Worm (Caenorhabditis elegans): ENCODE results near the gene ZK355.8.

Gene ZK355.8

ce11 chrII:2975561-2976230, 48.1 kb downstream of the ZK355.8 start:
- TF ChIP-seq nhr-11 (tag; optimal IDR thresholded peaks at IDR 0.05) (no peak), snpc-4 (tag; optimal IDR thresholded peaks at IDR 0.05) (no peak), mdl-1 (tag; optimal IDR thresholded peaks at IDR 0.05) (peak in 1 of 2 experiments; percentile 3), blmp-1 (tag; optimal IDR thresholded peaks at IDR 0.05; ENCODE audit: insufficient read depth) (no peak), gmeb-1 (tag; optimal IDR thresholded peaks at IDR 0.05) (peak; percentile 35), nhr-237 (tag; optimal IDR thresholded peaks at IDR 0.05) (no peak), zag-1 (tag; optimal IDR thresholded peaks at IDR 0.05) (no peak), fos-1 (tag; optimal IDR thresholded peaks at IDR 0.05) (peak; percentile 69), ztf-4 (tag; optimal IDR thresholded peaks at IDR 0.05) (no peak), crh-2 (tag; optimal IDR thresholded peaks at IDR 0.05) (peak; percentile 68), skn-1 (tag; optimal IDR thresholded peaks at IDR 0.05) (no peak), peb-1 (tag; optimal IDR thresholded peaks at IDR 0.05) (no peak), sma-9 (GFP tag; optimal IDR thresholded peaks at IDR 0.05) (peak; percentile 44), sma-9 (tag; optimal IDR thresholded peaks at IDR 0.05) (no peak), mab-5 (tag; optimal IDR thresholded peaks at IDR 0.05) (no peak), lsy-2 (tag; optimal IDR thresholded peaks at IDR 0.05) (peak in 1 of 2 experiments; percentile 24), sma-3 (GFP tag; optimal IDR thresholded peaks at IDR 0.05) (no peak), nhr-25 (tag; optimal IDR thresholded peaks at IDR 0.05) (peak; percentile 66)

- TF ChIP-seq sma-9 (GFP tag; optimal IDR thresholded peaks at IDR 0.05): peak; percentile 31
- TF ChIP-seq sma-9 (tag; optimal IDR thresholded peaks at IDR 0.05): no peak
- peak in 1 of 2 experiments; percentile 35 for TF ChIP-seq mdl-1 (tag; optimal IDR thresholded peaks at IDR 0.05)
- peak; percentile 19 for TF ChIP-seq nhr-129 (tag; optimal IDR thresholded peaks at IDR 0.05)
- TF ChIP-seq zag-1 (tag; optimal IDR thresholded peaks at IDR 0.05): peak; percentile 56
- no peak for TF ChIP-seq ztf-11 (tag; optimal IDR thresholded peaks at IDR 0.05)
- TF ChIP-seq egl-27 (tag; optimal IDR thresholded peaks at IDR 0.05): peak; percentile 11
- TF ChIP-seq nhr-77 (tag; optimal IDR thresholded peaks at IDR 0.05): no peak
- TF ChIP-seq F13H6.1 (tag; optimal IDR thresholded peaks at IDR 0.05): peak; percentile 11
- TF ChIP-seq lin-11 (tag; optimal IDR thresholded peaks at IDR 0.05): peak; percentile 53
- TF ChIP-seq aly-2 (tag; optimal IDR thresholded peaks at IDR 0.05): no peak
- TF ChIP-seq nhr-12 (tag; optimal IDR thresholded peaks at IDR 0.05): no peak
- peak; percentile 13 for TF ChIP-seq Y55F3AM.14 (GFP tag; optimal IDR thresholded peaks at IDR 0.05)
- TF ChIP-seq ama-1 (optimal IDR thresholded peaks at IDR 0.05): peak; percentile 72
- peak; percentile 27 for TF ChIP-seq crh-2 (tag; optimal IDR thresholded peaks at IDR 0.05)
- TF ChIP-seq nhr-10 (tag; optimal IDR thresholded peaks at IDR 0.05): no peak
- peak in 1 of 2 experiments; percentile 37 for TF ChIP-seq lsy-2 (tag; optimal IDR thresholded peaks at IDR 0.05)
- TF ChIP-seq unc-55 (GFP tag; optimal IDR thresholded peaks at IDR 0.05): peak; percentile 36
- peak; percentile 4 for TF ChIP-seq C34F6.9 (tag; optimal IDR thresholded peaks at IDR 0.05)
Measured at ce11 chrII:2976597-2976996, 49.0 kb downstream of the ZK355.8 start, which contains the start of gene nhr-88. Gene nhr-88, plus strand, starts transcription at chrII:2976639.

- no peak for TF ChIP-seq mbf-1 (tag; optimal IDR thresholded peaks at IDR 0.05)
- peak; percentile 75 for TF ChIP-seq blmp-1 (tag; optimal IDR thresholded peaks at IDR 0.05; ENCODE audit: insufficient read depth)
Measured at ce11 chrII:2977652-2978051, 50.0 kb downstream of the ZK355.8 start.
